Fruit fly (Drosophila melanogaster) whole organism: ENCODE results near the gene bam.

Source experiments
- CG8478 ChIP-seq: fragments of >200 bp; optimal IDR thresholded peaks from 2 replicates; lab custom pipeline; 2018; ENCODE audit warnings: inconsistent platforms
- Dll ChIP-seq: fragments of >200 bp; optimal IDR thresholded peaks from 2 replicates; lab custom pipeline; 2017
- EcR ChIP-seq, 2 experiments: fragments of >200 bp; optimal IDR thresholded peaks; 2 replicates each; lab custom pipeline; 2017; ENCODE audit warnings: missing biosample characterization in 2 of 2, missing genetic modification characterization in 2 of 2, missing genetic modification reagents in 2 of 2
- psq ChIP-seq: fragments of >200 bp; optimal IDR thresholded peaks from 2 replicates; lab custom pipeline; 2017
- usp ChIP-seq: fragments of >200 bp; optimal IDR thresholded peaks from 2 replicates; lab custom pipeline; 2017; ENCODE audit warnings: missing biosample characterization, missing genetic modification characterization, mixed read lengths

DNA sequence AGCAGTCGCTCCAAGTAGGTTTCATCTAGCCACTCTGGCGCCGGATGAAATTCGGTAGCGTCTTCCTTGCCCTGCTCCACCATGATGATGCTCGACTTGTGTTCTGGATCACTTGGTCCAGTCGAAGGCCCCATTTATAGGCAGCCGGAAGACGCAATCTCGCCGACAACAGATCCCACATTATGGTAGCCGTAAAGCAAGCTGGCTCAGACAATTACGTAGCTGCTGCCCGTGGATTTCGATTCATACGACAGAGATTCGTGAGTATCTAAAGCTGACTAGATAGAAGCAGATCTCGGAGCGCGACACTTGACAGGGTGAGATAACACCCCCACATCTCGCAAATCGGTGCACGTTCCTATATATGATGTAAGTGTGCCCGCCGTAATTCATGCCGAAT lies 32.2 kb upstream of the bam start, which contains the start of gene CG10513:
- TF ChIP-seq CG8478 (lab: Kevin White, UChicago) (no peak), usp (no peak), psq (lab: Kevin White, UChicago) (no peak), Dll (lab: Kevin White, UChicago) (no peak), EcR (GFP tag; optimal IDR thresholded peaks at IDR 0.05; lab: Kevin White, UChicago) (no peak)
